Fruit fly (Drosophila melanogaster): Measurements from ENCODE around the gene CG42564.

CG42564 gene

dm6 chr3R:6414439-6415344 lies 40.4 kb downstream of the CG42564 start (continued):
- TF ChIP-seq CG1832 (GFP tag; optimal IDR thresholded peaks at IDR 0.05), result no peak
- peak; percentile 62 for TF ChIP-seq Sox102F (GFP tag; optimal IDR thresholded peaks at IDR 0.05)
- TF ChIP-seq CG2712 (tag; optimal IDR thresholded peaks at IDR 0.05), result peak; percentile 38
- no peak for TF ChIP-seq inv (GFP tag; IDR thresholded peaks at IDR 0.05; ENCODE audit: partially characterized antibody)
- no peak for TF ChIP-seq HHEX (GFP tag; optimal IDR thresholded peaks at IDR 0.05)
- TF ChIP-seq jing (GFP tag; optimal IDR thresholded peaks at IDR 0.05), result no peak
- peak; percentile 71 for TF ChIP-seq CG10543 (GFP tag; optimal IDR thresholded peaks at IDR 0.05)
- peak; percentile 21 for TF ChIP-seq Ssrp (tag; optimal IDR thresholded peaks at IDR 0.05)
- TF ChIP-seq CG10267 (tag; optimal IDR thresholded peaks at IDR 0.05), result peak; percentile 10
- TF ChIP-seq tin (GFP tag; optimal IDR thresholded peaks at IDR 0.05), result peak; percentile 22
- no peak for TF ChIP-seq CG5245 (GFP tag; optimal IDR thresholded peaks at IDR 0.05)
- no peak for TF ChIP-seq ara (GFP tag; IDR thresholded peaks at IDR 0.05)
- TF ChIP-seq CG9932 (GFP tag; IDR thresholded peaks at IDR 0.05), result 0 out of 2 replicates have a peak, but pooled peaks have one; percentile 23
- TF ChIP-seq sisA (GFP tag; IDR thresholded peaks at IDR 0.05), result 0 out of 2 replicates have a peak, but pooled peaks have one; percentile 19
- TF ChIP-seq Mrtf (GFP tag; IDR thresholded peaks at IDR 0.05), result no peak
- no peak for TF ChIP-seq CG7963 (GFP tag; IDR thresholded peaks at IDR 0.05; ENCODE audit: partially characterized antibody)
- 0 out of 3 replicates have a peak, but pooled peaks have one; percentile 13 for TF ChIP-seq otp (GFP tag; IDR thresholded peaks at IDR 0.05)
- TF ChIP-seq CG15514 (GFP tag; optimal IDR thresholded peaks at IDR 0.05), result no peak
- no peak for TF ChIP-seq Fer3 (tag; optimal IDR thresholded peaks at IDR 0.05)
- TF ChIP-seq CG4328 (GFP tag; optimal IDR thresholded peaks at IDR 0.05), result no peak
- peak; percentile 28; the same call in 1 of the 3 replicates for TF ChIP-seq dysf (GFP tag; IDR thresholded peaks at IDR 0.05)
- TF ChIP-seq CG17568 (GFP tag; optimal IDR thresholded peaks at IDR 0.05), result no peak
- peak; percentile 34 for TF ChIP-seq Asciz (GFP tag; optimal IDR thresholded peaks at IDR 0.05)
- no peak for TF ChIP-seq CG2129 (GFP tag; IDR thresholded peaks at IDR 0.05; ENCODE audit: partially characterized antibody)
- TF ChIP-seq CG11398 (GFP tag; optimal IDR thresholded peaks at IDR 0.05), result no peak
- TF ChIP-seq insv (GFP tag; optimal IDR thresholded peaks at IDR 0.05), result no peak
- TF ChIP-seq pb (GFP tag; optimal IDR thresholded peaks at IDR 0.05), result no peak
- TF ChIP-seq slbo (GFP tag; IDR thresholded peaks at IDR 0.05), result 0 out of 2 replicates have a peak, but pooled peaks have one; percentile 42
- no peak for TF ChIP-seq hkb (optimal IDR thresholded peaks at IDR 0.05)
- no peak for TF ChIP-seq hkb (GFP tag; IDR thresholded peaks at IDR 0.05)
- peak; percentile 50 for TF ChIP-seq lab (GFP tag; optimal IDR thresholded peaks at IDR 0.05)
- no peak for TF ChIP-seq croc (GFP tag; conservative IDR thresholded peaks at IDR 0.05)
- TF ChIP-seq nerfin-1 (tag; optimal IDR thresholded peaks at IDR 0.05), result no peak
- no peak for TF ChIP-seq bbx (GFP tag; IDR thresholded peaks at IDR 0.05; ENCODE audit: partially characterized antibody)
- TF ChIP-seq Med (GFP tag), result peak; percentile 12
- no peak for TF ChIP-seq Dad (GFP tag; optimal IDR thresholded peaks at IDR 0.05)
- TF ChIP-seq trem (tag; optimal IDR thresholded peaks at IDR 0.05), result no peak
- peak; percentile 1 for TF ChIP-seq CG8359 (GFP tag; optimal IDR thresholded peaks at IDR 0.05; ENCODE audit: borderline replicate concordance)
- peak; percentile 55 for TF ChIP-seq CG15269 (tag; optimal IDR thresholded peaks at IDR 0.05)
- TF ChIP-seq Dp (GFP tag; optimal IDR thresholded peaks at IDR 0.05), result no peak
- TF ChIP-seq CG1602 (GFP tag; optimal IDR thresholded peaks at IDR 0.05), result peak; percentile 13
- TF ChIP-seq CG7271 (tag; optimal IDR thresholded peaks at IDR 0.05), result no peak
- no peak for TF ChIP-seq CG11093 (GFP tag; IDR thresholded peaks at IDR 0.05)
- TF ChIP-seq CG13123 (GFP tag; optimal IDR thresholded peaks at IDR 0.05), result no peak
- no peak for TF ChIP-seq Six4 (GFP tag; optimal IDR thresholded peaks at IDR 0.05)
- TF ChIP-seq gem (tag; optimal IDR thresholded peaks at IDR 0.05), result peak; percentile 74
- no peak for TF ChIP-seq Optix (GFP tag; IDR thresholded peaks at IDR 0.05)
- TF ChIP-seq wdn (GFP tag; IDR thresholded peaks at IDR 0.05), result no peak

All from whole organism, embryonic.